Worm (Caenorhabditis elegans) whole organism, L2 larva: ENCODE results near the gene F22E5.20.

ENCODE experiments used
- alr-1 ChIP-seq: fragments of 150-350 bp; optimal IDR thresholded peaks from 2 replicates; lab custom pipeline; 2014; ENCODE audit warnings: missing biosample characterization, missing genetic modification characterization
- ama-1 ChIP-seq: fragments of 150-350 bp; optimal IDR thresholded peaks from 2 replicates; lab custom pipeline; 2018; ENCODE audit warnings: inconsistent platforms

DNA sequence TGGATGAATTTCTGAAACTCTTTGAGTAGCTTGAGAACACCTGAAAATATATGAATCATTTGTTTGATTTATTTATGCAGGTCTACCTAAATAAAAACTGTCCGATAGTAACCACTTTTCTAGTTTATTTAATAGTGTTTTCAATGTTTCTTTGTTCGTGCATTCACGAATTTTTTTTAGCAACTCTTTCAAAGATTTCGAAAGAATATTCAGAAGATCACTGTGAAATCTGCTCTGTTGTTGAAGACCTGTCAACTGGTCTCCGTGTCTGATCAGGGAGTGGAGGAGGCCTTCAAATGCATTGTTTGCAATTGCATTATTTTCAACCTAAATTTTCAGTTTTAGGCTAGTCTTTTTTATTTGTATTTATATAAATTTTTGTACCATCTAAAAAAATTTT is 36.5 kb upstream of the F22E5.20 start, which contains the start of gene T05A8.1:
- no peak for TF ChIP-seq alr-1 (tag; lab: Kevin White, UChicago)
- TF ChIP-seq ama-1 (lab: Kevin White, UChicago), result no peak
